Fruit fly (Drosophila melanogaster) S2 (cell line): Measurements from ENCODE around the gene CG5506.

Source experiments
- CG8478 ChIP-seq: fragments of >200 bp; optimal IDR thresholded peaks from 2 replicates; lab custom pipeline; 2018
- CTCF ChIP-seq, 2 experiments: fragments of >200 bp; optimal IDR thresholded peaks; 2 replicates each; lab custom pipeline; 2018

DNA sequence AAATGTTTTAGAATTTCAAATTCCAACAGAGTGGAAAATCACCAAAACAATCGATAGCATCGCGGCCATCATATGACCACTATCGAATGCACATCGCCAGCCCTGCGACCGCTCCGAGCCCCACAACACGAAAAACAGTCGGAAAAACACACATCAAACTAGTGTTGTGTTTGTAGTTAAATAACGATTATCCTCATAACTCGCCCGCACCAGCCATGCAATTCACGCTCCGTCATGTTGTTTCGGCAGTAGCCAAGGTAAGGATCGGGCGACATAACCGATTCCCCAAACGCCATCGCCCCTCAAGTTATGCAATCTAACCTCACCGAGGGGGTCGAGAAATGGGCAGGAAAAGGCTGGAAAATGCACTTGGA, 37.2 kb downstream of the CG5506 start:
- TF ChIP-seq CG8478 (lab: Kevin White, UChicago), result no peak
- TF ChIP-seq CTCF (optimal IDR thresholded peaks at IDR 0.05; lab: Kevin White, UChicago), result no peak
